Worm (Caenorhabditis elegans) whole organism, late embryonic: ENCODE data around the gene ceh-63.

ENCODE experiments used
- F13H6.1 ChIP-seq: sonication (generic microtip); optimal IDR thresholded peaks from 2 replicates; lab custom pipeline; 2016; ENCODE audit warnings: missing genetic modification characterization, missing compliant biosample characterization
- K02D7.2 ChIP-seq: sonication (generic microtip); optimal IDR thresholded peaks from 2 replicates; lab custom pipeline; 2017; ENCODE audit warnings: mild to moderate bottlenecking, missing genetic modification characterization, missing compliant biosample characterization
- T23F11.4 ChIP-seq: fragments of 200-800 bp; sonication (Bioruptor generic); optimal IDR thresholded peaks from 2 replicates; lab custom pipeline; 2018; ENCODE audit warnings: mild to moderate bottlenecking, missing genetic modification characterization, missing compliant biosample characterization
- Y22D7AL.16 ChIP-seq: sonication (generic microtip); optimal IDR thresholded peaks from 2 replicates; lab custom pipeline; 2016; ENCODE audit warnings: missing genetic modification characterization, missing compliant biosample characterization
- ceh-18 ChIP-seq: sonication (generic microtip); optimal IDR thresholded peaks from 2 replicates; lab custom pipeline; 2016; ENCODE audit warnings: missing genetic modification characterization, missing compliant biosample characterization
- ceh-19 ChIP-seq: fragments of 200-800 bp; sonication (Bioruptor generic); optimal IDR thresholded peaks from 2 replicates; lab custom pipeline; 2018; ENCODE audit warnings: mild to moderate bottlenecking, missing genetic modification characterization, missing compliant biosample characterization
- ceh-2 ChIP-seq: sonication (generic microtip); optimal IDR thresholded peaks from 2 replicates; lab custom pipeline; 2016; ENCODE audit warnings: missing genotype, missing genetic modification characterization, missing compliant biosample characterization
- ceh-30 ChIP-seq: fragments of 150-350 bp; optimal IDR thresholded peaks from 2 replicates; lab custom pipeline; 2014; ENCODE audit warnings: missing biosample characterization, missing genetic modification characterization
- ceh-31 ChIP-seq: sonication (generic microtip); optimal IDR thresholded peaks from 2 replicates; lab custom pipeline; 2016; ENCODE audit warnings: missing genetic modification characterization, missing compliant biosample characterization
- ceh-45 ChIP-seq: fragments of 200-800 bp; sonication (Bioruptor generic); IDR thresholded peaks from 2 replicates; pipeline ENCODE4 v1.3.6; 2022; ENCODE audit warnings: missing genetic modification reagents, missing genetic modification characterization, missing compliant biosample characterization
- ceh-48 ChIP-seq: sonication (generic microtip); optimal IDR thresholded peaks from 2 replicates; lab custom pipeline; 2016; ENCODE audit warnings: missing genetic modification characterization, inconsistent platforms, missing compliant biosample characterization
- ceh-6 ChIP-seq: fragments of 200-800 bp; sonication (Bioruptor generic); optimal IDR thresholded peaks from 2 replicates; lab custom pipeline; 2018; ENCODE audit warnings: mild to moderate bottlenecking, missing genetic modification characterization, missing compliant biosample characterization
- dmd-4 ChIP-seq: sonication (generic microtip); optimal IDR thresholded peaks from 2 replicates; lab custom pipeline; 2016; ENCODE audit warnings: borderline replicate concordance, missing genetic modification characterization, missing compliant biosample characterization
- dve-1 ChIP-seq: sonication (generic microtip); optimal IDR thresholded peaks from 2 replicates; lab custom pipeline; 2017; ENCODE audit warnings: antibody characterized with exemption, mild to moderate bottlenecking, missing genetic modification characterization, missing compliant biosample characterization
- fkh-10 ChIP-seq: fragments of 150-350 bp; optimal IDR thresholded peaks from 2 replicates; lab custom pipeline; 2014; ENCODE audit warnings: missing biosample characterization, missing genetic modification reagents, missing genetic modification characterization
- gmeb-2 ChIP-seq: sonication (generic microtip); optimal IDR thresholded peaks from 2 replicates; lab custom pipeline; 2016; ENCODE audit warnings: missing genetic modification characterization, inconsistent platforms, missing compliant biosample characterization
- hlh-15 ChIP-seq: sonication (generic microtip); optimal IDR thresholded peaks from 2 replicates; lab custom pipeline; 2016; ENCODE audit warnings: missing genetic modification characterization, missing compliant biosample characterization
- hlh-30 ChIP-seq: sonication (generic microtip); optimal IDR thresholded peaks from 2 replicates; lab custom pipeline; 2017; ENCODE audit warnings: antibody characterized with exemption, missing genetic modification characterization, missing compliant biosample characterization; ENCODE audit not compliant: insufficient read depth
- madf-2 ChIP-seq: sonication (generic microtip); optimal IDR thresholded peaks from 2 replicates; lab custom pipeline; 2017; ENCODE audit warnings: missing genetic modification characterization, missing compliant biosample characterization
- nfya-1 ChIP-seq: sonication (generic microtip); optimal IDR thresholded peaks from 2 replicates; lab custom pipeline; 2017; ENCODE audit warnings: missing genetic modification characterization, mild to moderate bottlenecking, missing compliant biosample characterization, antibody characterized with exemption, moderate library complexity
- nhr-11 ChIP-seq: fragments of 150-350 bp; optimal IDR thresholded peaks from 2 replicates; lab custom pipeline; 2014; ENCODE audit warnings: missing biosample characterization, missing genetic modification characterization
- nhr-232 ChIP-seq: sonication (generic microtip); optimal IDR thresholded peaks from 2 replicates; lab custom pipeline; 2016; ENCODE audit warnings: missing genetic modification characterization, missing compliant biosample characterization
- npax-4 ChIP-seq: sonication (generic microtip); optimal IDR thresholded peaks from 2 replicates; lab custom pipeline; 2016; ENCODE audit warnings: missing genetic modification characterization, missing compliant biosample characterization
- odd-2 ChIP-seq: sonication (generic microtip); optimal IDR thresholded peaks from 2 replicates; lab custom pipeline; 2017; ENCODE audit warnings: antibody characterized with exemption, mild to moderate bottlenecking, missing genetic modification characterization, missing compliant biosample characterization
- pat-9 ChIP-seq: fragments of 200-800 bp; sonication (Bioruptor generic); optimal IDR thresholded peaks from 2 replicates; lab custom pipeline; 2018; ENCODE audit warnings: mild to moderate bottlenecking, missing genetic modification characterization, moderate library complexity, missing compliant biosample characterization
- pha-2 ChIP-seq: sonication (generic microtip); optimal IDR thresholded peaks from 2 replicates; lab custom pipeline; 2017; ENCODE audit warnings: mild to moderate bottlenecking, missing genetic modification characterization, missing compliant biosample characterization
- pha-4 ChIP-seq: fragments of 150-350 bp; optimal IDR thresholded peaks from 2 replicates; lab custom pipeline; 2018; ENCODE audit warnings: missing biosample characterization, missing genetic modification reagents, missing genetic modification characterization
- ref-2 ChIP-seq: sonication (generic microtip); optimal IDR thresholded peaks from 2 replicates; lab custom pipeline; 2016; ENCODE audit warnings: missing genetic modification characterization, missing compliant biosample characterization
- rnt-1 ChIP-seq: sonication (generic microtip); optimal IDR thresholded peaks from 2 replicates; lab custom pipeline; 2016; ENCODE audit warnings: missing genetic modification characterization, missing compliant biosample characterization
- sdc-2 ChIP-seq: sonication (generic microtip); optimal IDR thresholded peaks from 2 replicates; lab custom pipeline; 2016; ENCODE audit warnings: missing genotype, missing genetic modification characterization, missing compliant biosample characterization
- sox-2 ChIP-seq: fragments of 200-800 bp; sonication (Bioruptor generic); IDR thresholded peaks from 2 replicates; pipeline ENCODE4 v1.3.6; 2022; ENCODE audit warnings: missing genetic modification reagents, missing genetic modification characterization, missing compliant biosample characterization
- sox-4 ChIP-seq: sonication (generic microtip); optimal IDR thresholded peaks from 2 replicates; lab custom pipeline; 2017; ENCODE audit warnings: mild to moderate bottlenecking, missing genetic modification characterization, inconsistent platforms, missing compliant biosample characterization
- syd-9 ChIP-seq: sonication (generic microtip); optimal IDR thresholded peaks from 2 replicates; lab custom pipeline; 2016; ENCODE audit warnings: mild to moderate bottlenecking, missing genetic modification characterization, moderate library complexity, missing compliant biosample characterization
- tbx-2 ChIP-seq: sonication (generic microtip); optimal IDR thresholded peaks from 2 replicates; lab custom pipeline; 2016; ENCODE audit warnings: missing genetic modification characterization, missing compliant biosample characterization
- unc-3 ChIP-seq, 2 experiments: fragments of 200-800 bp in 1 of 2; sonication (Bioruptor generic) in 1 of 2; sonication (generic microtip) in 1 of 2; conservative IDR thresholded peaks in 1 of 2; optimal IDR thresholded peaks in 1 of 2; 2 replicates each; pipeline versions ENCODE4 v1.3.6 to Lab custom; 2016 to 2022; ENCODE audit warnings: missing compliant biosample characterization in 2 of 2, missing genetic modification characterization in 2 of 2, missing genetic modification reagents in 1 of 2
- unc-42 ChIP-seq: sonication (generic microtip); optimal IDR thresholded peaks from 2 replicates; lab custom pipeline; 2016; ENCODE audit warnings: missing genotype, missing genetic modification characterization, missing compliant biosample characterization
- zip-5 ChIP-seq: sonication (generic microtip); optimal IDR thresholded peaks from 2 replicates; lab custom pipeline; 2016; ENCODE audit warnings: missing genetic modification characterization, missing compliant biosample characterization

The ceh-63 gene

DNA sequence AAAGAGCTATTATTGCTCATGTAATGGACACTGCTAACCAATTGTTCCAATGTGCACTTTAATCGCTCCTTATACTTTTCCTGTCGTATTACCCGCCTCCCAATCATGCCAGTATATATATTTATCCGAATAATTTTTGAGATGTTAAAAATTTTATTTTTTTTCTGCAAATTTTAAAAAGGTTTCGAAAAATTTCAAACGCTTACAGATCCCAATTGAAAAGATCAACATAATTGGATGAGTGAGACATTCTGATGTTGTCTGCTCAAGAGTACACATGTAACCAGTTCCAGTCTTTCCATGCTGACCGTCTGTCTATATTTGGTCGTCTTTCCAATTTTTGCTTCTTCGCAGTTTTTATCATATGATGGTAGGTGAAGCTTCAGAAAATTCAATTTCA lies 14.7 kb downstream of the ceh-63 start, which contains the start of gene R11G1.1:
Gene R11G1.1, plus strand, starts transcription at position 301 of the 400 bp plus-strand sequence.
- TF ChIP-seq fkh-10 (GFP tag; lab: Kevin White, UChicago) (no peak), F13H6.1 (no peak), ceh-45 (GFP tag; lab: Robert Waterston, UW) (no peak), pha-2 (tag; lab: Kevin White, UChicago) (no peak), pat-9 (no peak), syd-9 (no peak), nfya-1 (tag; lab: Kevin White, UChicago) (no peak), odd-2 (tag; lab: Kevin White, UChicago) (no peak), pha-4 (tag; lab: Kevin White, UChicago) (no peak), npax-4 (tag; lab: Kevin White, UChicago) (no peak), ceh-19 (GFP tag; lab: Kevin White, UChicago) (no peak), hlh-15 (tag; lab: Kevin White, UChicago) (no peak), K02D7.2 (tag; lab: Kevin White, UChicago) (no peak), zip-5 (tag; lab: Kevin White, UChicago) (no peak), nhr-11 (tag; lab: Kevin White, UChicago) (no peak)

ce11 chrX:3655972-3656371 lies 17.9 kb downstream of the ceh-63 start, which contains the start of gene R11G1.7:
Gene R11G1.7 (plus strand): TSS chrX:3656272.
- TF ChIP-seq rnt-1 (tag; lab: Kevin White, UChicago) = no peak
- no peak for TF ChIP-seq unc-3 (GFP tag; conservative IDR thresholded peaks at IDR 0.05; lab: Robert Waterston, UW)
- no peak for TF ChIP-seq unc-3 (tag; optimal IDR thresholded peaks at IDR 0.05; lab: Kevin White, UChicago)
- no peak for TF ChIP-seq nhr-232 (tag; lab: Kevin White, UChicago)
- no peak for TF ChIP-seq odd-2 (tag; lab: Kevin White, UChicago)
- no peak for TF ChIP-seq dmd-4

DNA sequence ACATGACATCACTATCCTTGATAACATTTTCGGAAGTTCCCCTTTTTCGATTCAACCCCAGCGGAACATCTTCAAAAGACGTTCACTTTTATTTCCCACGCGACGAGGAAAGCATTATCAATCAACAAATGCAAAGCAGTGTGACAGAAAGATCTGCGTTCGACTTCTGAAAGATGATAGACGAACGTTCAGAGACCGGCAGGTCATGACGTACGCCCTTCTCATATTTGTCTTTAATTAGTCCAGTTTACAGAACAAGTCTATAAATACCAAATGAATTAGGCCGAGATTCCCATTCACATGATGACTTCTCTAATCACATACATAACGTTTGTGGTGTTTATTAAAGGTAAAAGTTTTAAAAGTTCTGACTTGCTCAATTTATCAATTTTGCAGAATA lies 19.2 kb downstream of the ceh-63 start, which contains the start of gene R11G1.11:
Gene R11G1.11, plus strand, starts transcription at position 301 of the 400 bp plus-strand sequence.
- TF ChIP-seq npax-4 (tag; lab: Kevin White, UChicago) (no peak), nhr-232 (tag; lab: Kevin White, UChicago) (no peak)

- TF ChIP-seq sox-4 (tag; lab: Kevin White, UChicago) (no peak), ceh-48 (tag; lab: Kevin White, UChicago) (peak; percentile 52), ceh-6 (GFP tag; lab: Kevin White, UChicago) (no peak), ref-2 (tag; lab: Kevin White, UChicago) (peak; percentile 61), sdc-2 (tag; lab: Kevin White, UChicago) (peak; percentile 56), madf-2 (tag; lab: Kevin White, UChicago) (no peak), hlh-15 (tag; lab: Kevin White, UChicago) (no peak), unc-42 (tag; lab: Kevin White, UChicago) (no peak), ceh-2 (tag; lab: Kevin White, UChicago) (peak; percentile 2), ceh-30 (tag; lab: Kevin White, UChicago) (peak; percentile 43), gmeb-2 (no peak), ceh-31 (peak; percentile 57), ceh-18 (peak; percentile 5), sox-2 (GFP tag; lab: Robert Waterston, UW) (peak; percentile 53), hlh-30 (tag; lab: Kevin White, UChicago) (peak; percentile 97), F13H6.1 (no peak), nfya-1 (tag; lab: Kevin White, UChicago) (peak; percentile 69), dve-1 (no peak), tbx-2 (peak; percentile 54), T23F11.4 (no peak), Y22D7AL.16 (no peak)
- TF ChIP-seq, all 69 proteins: peak for 11
These were observed 23.6 kb downstream of the ceh-63 start, which contains the start of the genes sax-1 and R11G1.2 for ce11 chrX:3650100-3650809. Gene sax-1 (minus strand): TSS chrX:3650150. Gene R11G1.2 (plus strand): TSS chrX:3650614.
